Worm (Caenorhabditis elegans) whole organism, mixed stage, embryonic: ENCODE results near the gene rab-30.

Source experiments
- M03D4.4 ChIP-seq: sonication (generic microtip); optimal IDR thresholded peaks from 2 replicates; lab custom pipeline; 2017; ENCODE audit warnings: mild to moderate bottlenecking, missing genetic modification characterization, missing compliant biosample characterization
- blmp-1 ChIP-seq: fragments of 150-350 bp; optimal IDR thresholded peaks from 2 replicates; lab custom pipeline; 2014; ENCODE audit warnings: missing biosample characterization, missing genetic modification characterization
- elt-3 ChIP-seq: fragments of 150-350 bp; optimal IDR thresholded peaks from 2 replicates; lab custom pipeline; 2014; ENCODE audit warnings: missing biosample characterization, missing genetic modification characterization
- flh-1 ChIP-seq: fragments of 200-800 bp; sonication (Bioruptor generic); optimal IDR thresholded peaks from 2 replicates; lab custom pipeline; 2018; ENCODE audit warnings: mild to moderate bottlenecking, missing genetic modification characterization, moderate library complexity, missing compliant biosample characterization
- lsy-2 ChIP-seq: fragments of 150-350 bp; optimal IDR thresholded peaks from 2 replicates; lab custom pipeline; 2014; ENCODE audit warnings: missing biosample characterization, missing genetic modification characterization
- nhr-12 ChIP-seq: fragments of 150-350 bp; optimal IDR thresholded peaks from 2 replicates; lab custom pipeline; 2014; ENCODE audit warnings: missing biosample characterization, missing genetic modification characterization
- nhr-2 ChIP-seq: fragments of 150-350 bp; optimal IDR thresholded peaks from 2 replicates; lab custom pipeline; 2014; ENCODE audit warnings: missing biosample characterization, missing genetic modification characterization
- nhr-28 ChIP-seq: fragments of 150-350 bp; optimal IDR thresholded peaks from 2 replicates; lab custom pipeline; 2014; ENCODE audit warnings: missing biosample characterization, missing genetic modification characterization
- nhr-76 ChIP-seq: sonication (generic microtip); optimal IDR thresholded peaks from 2 replicates; lab custom pipeline; 2017; ENCODE audit warnings: missing biosample characterization, missing genetic modification characterization
- pha-4 ChIP-seq: fragments of 150-350 bp; optimal IDR thresholded peaks from 2 replicates; lab custom pipeline; 2018; ENCODE audit warnings: missing biosample characterization, missing genetic modification reagents, missing genetic modification characterization
- sptf-1 ChIP-seq: sonication (generic microtip); optimal IDR thresholded peaks from 2 replicates; lab custom pipeline; 2017; ENCODE audit warnings: mild to moderate bottlenecking, missing genetic modification characterization, moderate library complexity, missing compliant biosample characterization
- unc-39 ChIP-seq: fragments of 150-350 bp; optimal IDR thresholded peaks from 2 replicates; lab custom pipeline; 2014; ENCODE audit warnings: missing biosample characterization, missing genetic modification characterization
- unc-62 ChIP-seq: fragments of 150-350 bp; optimal IDR thresholded peaks from 2 replicates; lab custom pipeline; 2014; ENCODE audit warnings: missing biosample characterization, missing genetic modification reagents, missing genetic modification characterization
- zip-8 ChIP-seq: fragments of 150-350 bp; optimal IDR thresholded peaks from 2 replicates; lab custom pipeline; 2014; ENCODE audit warnings: missing biosample characterization, missing genetic modification characterization

ce11 chrIII:10605049-10605448 is 44.7 kb downstream of the rab-30 start, which contains the start of gene rabx-5:
- no peak for TF ChIP-seq blmp-1 (tag; lab: Kevin White, UChicago)
- TF ChIP-seq unc-39 (tag; lab: Kevin White, UChicago) = no peak
- no peak for TF ChIP-seq sptf-1 (tag; lab: Kevin White, UChicago)
- no peak for TF ChIP-seq unc-62 (GFP tag; lab: Kevin White, UChicago)
- no peak for TF ChIP-seq pha-4 (tag; lab: Kevin White, UChicago)
- TF ChIP-seq nhr-28 (tag; lab: Kevin White, UChicago) = no peak
- no peak for TF ChIP-seq nhr-12
- no peak for TF ChIP-seq nhr-2 (tag; lab: Kevin White, UChicago)
- no peak for TF ChIP-seq nhr-76
- no peak for TF ChIP-seq zip-8 (tag; lab: Kevin White, UChicago)
- no peak for TF ChIP-seq flh-1 (GFP tag; lab: Kevin White, UChicago)
- TF ChIP-seq elt-3 (tag; lab: Kevin White, UChicago) = no peak
- no peak for TF ChIP-seq M03D4.4 (tag; lab: Kevin White, UChicago)
- TF ChIP-seq lsy-2 (tag; lab: Kevin White, UChicago) = no peak
